Fruit fly (Drosophila melanogaster) whole organism, embryonic: Measurements from ENCODE around the gene Pebp1.

ENCODE experiments used
- Ada2b ChIP-seq: fragments of 200-800 bp; sonication (Bioruptor generic); IDR thresholded peaks from 2 replicates; pipeline ENCODE4 v1.3.6; 2022; ENCODE audit warnings: missing biosample characterization, missing genetic modification characterization
- Antp ChIP-seq: fragments of 200-800 bp; sonication (Bioruptor generic); optimal IDR thresholded peaks from 3 replicates; lab custom pipeline; 2016; ENCODE audit warnings: missing biosample characterization, missing genetic modification characterization
- B-H1 ChIP-seq: fragments of 200-800 bp; sonication (Bioruptor generic); IDR thresholded peaks from 3 replicates; pipeline ENCODE4 v1.3.6; 2022; ENCODE audit warnings: missing biosample characterization, missing genetic modification characterization
- Blimp-1 ChIP-seq: fragments of 200-800 bp; sonication (Bioruptor generic); optimal IDR thresholded peaks from 3 replicates; lab custom pipeline; 2018; ENCODE audit warnings: missing biosample characterization, missing genetic modification characterization, mild to moderate bottlenecking, moderate library complexity, missing genetic modification reagents
- C15 ChIP-seq: fragments of 200-800 bp; sonication (Bioruptor generic); IDR thresholded peaks from 3 replicates; pipeline ENCODE4 v1.3.6; 2022; ENCODE audit warnings: missing biosample characterization, missing genetic modification characterization
- CG10366 ChIP-seq: fragments of 200-800 bp; sonication (Bioruptor generic); IDR thresholded peaks from 2 replicates; pipeline ENCODE4 v1.3.6; 2022; ENCODE audit warnings: missing biosample characterization, missing genetic modification characterization
- CG10431 ChIP-seq: fragments of 200-800 bp; sonication (Bioruptor generic); optimal IDR thresholded peaks from 3 replicates; lab custom pipeline; 2018; ENCODE audit warnings: missing biosample characterization, mild to moderate bottlenecking, missing genetic modification characterization
- CG10565 ChIP-seq: fragments of 200-800 bp; sonication (Bioruptor generic); optimal IDR thresholded peaks from 3 replicates; lab custom pipeline; 2016; ENCODE audit warnings: missing biosample characterization, mild to moderate bottlenecking, missing genetic modification characterization
- CG10654 ChIP-seq: fragments of 200-800 bp; sonication (Bioruptor generic); optimal IDR thresholded peaks from 2 replicates; lab custom pipeline; 2016; ENCODE audit warnings: missing biosample characterization, missing genetic modification characterization
- CG10959 ChIP-seq: fragments of 200-800 bp; sonication (Bioruptor generic); IDR thresholded peaks from 2 replicates; pipeline ENCODE4 v1.3.6; 2022; ENCODE audit warnings: missing biosample characterization, missing genetic modification characterization
- CG11247 ChIP-seq: fragments of 200-800 bp; sonication (Bioruptor generic); IDR thresholded peaks from 2 replicates; pipeline ENCODE4 v1.3.6; 2022; ENCODE audit warnings: missing biosample characterization, missing genetic modification characterization
- CG11398 ChIP-seq: fragments of 200-800 bp; sonication (Bioruptor generic); optimal IDR thresholded peaks from 2 replicates; lab custom pipeline; 2016; ENCODE audit warnings: missing biosample characterization, missing genetic modification characterization
- CG11456 ChIP-seq: fragments of 200-800 bp; sonication (Bioruptor generic); IDR thresholded peaks from 3 replicates; pipeline ENCODE4 v1.3.6; 2022; ENCODE audit warnings: missing biosample characterization, missing genetic modification characterization
- CG11723 ChIP-seq: fragments of 200-800 bp; sonication (Bioruptor generic); optimal IDR thresholded peaks from 2 replicates; lab custom pipeline; 2017; ENCODE audit warnings: missing biosample characterization, mild to moderate bottlenecking, missing genetic modification characterization
- CG12155 ChIP-seq: fragments of 200-800 bp; sonication (Bioruptor generic); optimal IDR thresholded peaks from 3 replicates; lab custom pipeline; 2016; ENCODE audit warnings: missing biosample characterization, missing genetic modification characterization
- CG16813 ChIP-seq: fragments of 200-800 bp; sonication (Bioruptor generic); IDR thresholded peaks from 3 replicates; pipeline ENCODE4 v1.3.6; 2022; ENCODE audit warnings: missing biosample characterization, missing genetic modification characterization; ENCODE audit not compliant: partially characterized antibody
- CG17359 ChIP-seq: fragments of 200-800 bp; sonication (Bioruptor generic); optimal IDR thresholded peaks from 3 replicates; lab custom pipeline; 2018; ENCODE audit warnings: missing biosample characterization, mild to moderate bottlenecking, missing genetic modification characterization, moderate library complexity
- CG18476 ChIP-seq: fragments of 200-800 bp; sonication (Bioruptor generic); optimal IDR thresholded peaks from 2 replicates; lab custom pipeline; 2016; ENCODE audit warnings: missing biosample characterization, mild to moderate bottlenecking, missing genetic modification characterization
- CG2120 ChIP-seq: fragments of 200-800 bp; sonication (Bioruptor generic); optimal IDR thresholded peaks from 3 replicates; lab custom pipeline; 2016; ENCODE audit warnings: missing biosample characterization, missing genetic modification characterization
- CG2199 ChIP-seq: fragments of 200-800 bp; sonication (Bioruptor generic); IDR thresholded peaks from 3 replicates; pipeline ENCODE4 v1.3.6; 2022; ENCODE audit warnings: missing biosample characterization, missing genetic modification characterization
- CG3065 ChIP-seq: fragments of 200-800 bp; sonication (Bioruptor generic); optimal IDR thresholded peaks from 2 replicates; lab custom pipeline; 2016; ENCODE audit warnings: missing biosample characterization, missing genetic modification characterization
- CG32532 ChIP-seq: fragments of 200-800 bp; sonication (Bioruptor generic); IDR thresholded peaks from 2 replicates; pipeline ENCODE4 v1.3.6; 2022; ENCODE audit warnings: missing biosample characterization, missing genetic modification characterization
- CG42726 ChIP-seq: fragments of 200-800 bp; sonication (Bioruptor generic); IDR thresholded peaks from 2 replicates; pipeline ENCODE4 v1.3.6; 2022; ENCODE audit warnings: missing biosample characterization, missing genetic modification characterization; ENCODE audit not compliant: partially characterized antibody
- CG4360 ChIP-seq: fragments of 200-800 bp; sonication (Bioruptor generic); IDR thresholded peaks from 2 replicates; pipeline ENCODE4 v1.3.6; 2022; ENCODE audit warnings: missing biosample characterization, missing genetic modification characterization
- CG4854 ChIP-seq: fragments of 200-800 bp; sonication (Bioruptor generic); optimal IDR thresholded peaks from 2 replicates; lab custom pipeline; 2016; ENCODE audit warnings: missing biosample characterization, missing genetic modification characterization, inconsistent platforms
- CG8478 ChIP-seq: fragments of >200 bp; optimal IDR thresholded peaks from 2 replicates; lab custom pipeline; 2018
- CTCF ChIP-seq: fragments of 200-800 bp; sonication (Bioruptor generic); optimal IDR thresholded peaks from 2 replicates; lab custom pipeline; 2017; ENCODE audit warnings: missing biosample characterization, mild to moderate bottlenecking, missing genetic modification characterization, moderate library complexity
- D19A ChIP-seq: fragments of 200-800 bp; optimal IDR thresholded peaks from 3 replicates; lab custom pipeline; 2019; ENCODE audit warnings: missing biosample characterization, mild to moderate bottlenecking, missing genetic modification characterization, moderate library complexity
- Dref ChIP-seq: fragments of 200-800 bp; sonication (Bioruptor generic); IDR thresholded peaks from 2 replicates; pipeline ENCODE4 v1.3.6; 2022; ENCODE audit warnings: missing biosample characterization, missing genetic modification characterization
- E2f2 ChIP-seq: fragments of 200-800 bp; sonication (Bioruptor generic); IDR thresholded peaks from 2 replicates; pipeline ENCODE4 v1.3.6; 2022; ENCODE audit warnings: missing biosample characterization, missing genetic modification characterization
- Fer3 ChIP-seq: fragments of 200-800 bp; sonication (Bioruptor generic); optimal IDR thresholded peaks from 2 replicates; lab custom pipeline; 2018; ENCODE audit warnings: missing biosample characterization, mild to moderate bottlenecking, missing genetic modification characterization, moderate library complexity
- Nf-YA ChIP-seq: fragments of 200-800 bp; sonication (Bioruptor generic); IDR thresholded peaks from 2 replicates; pipeline ENCODE4 v1.3.6; 2022; ENCODE audit warnings: missing biosample characterization, missing genetic modification characterization
- Optix ChIP-seq: fragments of 200-800 bp; sonication (Bioruptor generic); IDR thresholded peaks from 3 replicates; pipeline ENCODE4 v1.3.6; 2022; ENCODE audit warnings: missing biosample characterization, missing genetic modification characterization
- caup ChIP-seq: fragments of 200-800 bp; sonication (Bioruptor generic); optimal IDR thresholded peaks from 3 replicates; lab custom pipeline; 2017; ENCODE audit warnings: missing biosample characterization, mild to moderate bottlenecking, missing genetic modification characterization, moderate library complexity; ENCODE audit not compliant: severe bottlenecking
- chinmo ChIP-seq: fragments of 200-800 bp; sonication (Bioruptor generic); IDR thresholded peaks from 4 replicates; pipeline ENCODE4 v1.3.6; 2022; ENCODE audit warnings: missing biosample characterization, missing genetic modification characterization; ENCODE audit not compliant: partially characterized antibody
- croc ChIP-seq: fragments of 200-800 bp; sonication (Bioruptor generic); conservative IDR thresholded peaks from 3 replicates; pipeline ENCODE4 v1.3.6; 2022; ENCODE audit warnings: missing biosample characterization, missing genetic modification characterization
- crol ChIP-seq: fragments of 200-800 bp; sonication (Bioruptor generic); IDR thresholded peaks from 2 replicates; pipeline ENCODE4 v1.3.6; 2022; ENCODE audit warnings: missing biosample characterization, missing genetic modification characterization
- cwo ChIP-seq: fragments of 200-800 bp; sonication (Bioruptor generic); optimal IDR thresholded peaks from 3 replicates; lab custom pipeline; 2017; ENCODE audit warnings: missing biosample characterization, missing genetic modification characterization, mild to moderate bottlenecking, moderate library complexity, missing genetic modification reagents
- dmrt99B ChIP-seq: fragments of 200-800 bp; sonication (Bioruptor generic); optimal IDR thresholded peaks from 2 replicates; lab custom pipeline; 2018; ENCODE audit warnings: missing biosample characterization, mild to moderate bottlenecking, missing genetic modification characterization, moderate library complexity
- fd102C ChIP-seq: fragments of 200-800 bp; sonication (Bioruptor generic); optimal IDR thresholded peaks from 2 replicates; lab custom pipeline; 2018; ENCODE audit warnings: missing biosample characterization, mild to moderate bottlenecking, missing genetic modification characterization, moderate library complexity
- fd3F ChIP-seq: fragments of 200-800 bp; sonication (Bioruptor generic); optimal IDR thresholded peaks from 2 replicates; lab custom pipeline; 2018; ENCODE audit warnings: missing biosample characterization, mild to moderate bottlenecking, missing genetic modification characterization, moderate library complexity
- gcm2 ChIP-seq: fragments of 200-800 bp; sonication (Bioruptor generic); optimal IDR thresholded peaks from 2 replicates; lab custom pipeline; 2016; ENCODE audit warnings: missing biosample characterization, missing genetic modification characterization
- gro ChIP-seq: fragments of 200-800 bp; sonication (Bioruptor generic); optimal IDR thresholded peaks from 2 replicates; lab custom pipeline; 2016; ENCODE audit warnings: missing biosample characterization, missing genetic modification characterization
- kni ChIP-seq: fragments of 200-800 bp; sonication (Bioruptor generic); optimal IDR thresholded peaks from 3 replicates; lab custom pipeline; 2017; ENCODE audit warnings: mild to moderate bottlenecking, missing biosample characterization, missing genetic modification reagents, missing genetic modification characterization
- lilli ChIP-seq: fragments of 200-800 bp; sonication (Bioruptor generic); optimal IDR thresholded peaks from 3 replicates; lab custom pipeline; 2016; ENCODE audit warnings: missing biosample characterization, missing genetic modification characterization
- nau ChIP-seq: fragments of 200-800 bp; sonication (Bioruptor generic); optimal IDR thresholded peaks from 3 replicates; lab custom pipeline; 2017; ENCODE audit warnings: missing biosample characterization, mild to moderate bottlenecking, missing genetic modification characterization, missing genetic modification reagents
- onecut ChIP-seq: fragments of 200-800 bp; sonication (Bioruptor generic); IDR thresholded peaks from 2 replicates; pipeline ENCODE4 v1.3.6; 2022; ENCODE audit warnings: missing biosample characterization, missing genetic modification characterization
- pzg ChIP-seq: fragments of 200-800 bp; sonication (Bioruptor generic); optimal IDR thresholded peaks from 3 replicates; lab custom pipeline; 2018; ENCODE audit warnings: missing biosample characterization, mild to moderate bottlenecking, missing genetic modification characterization, moderate library complexity
- tll ChIP-seq, 2 experiments: fragments of 200-800 bp in 1 of 2; fragments of >200 bp in 1 of 2; sonication (Bioruptor generic) in 1 of 2; optimal IDR thresholded peaks; 2 replicates each; lab custom pipeline; 2017 to 2019; ENCODE audit warnings: missing biosample characterization in 2 of 2, missing genetic modification characterization in 2 of 2, mild to moderate bottlenecking in 1 of 2, moderate library complexity in 1 of 2
- wdn ChIP-seq: fragments of 200-800 bp; sonication (Bioruptor generic); IDR thresholded peaks from 2 replicates; pipeline ENCODE4 v1.3.6; 2022; ENCODE audit warnings: missing biosample characterization, missing genetic modification characterization
- yki ChIP-seq: fragments of >200 bp; optimal IDR thresholded peaks from 3 replicates; lab custom pipeline; 2018

Pebp1 gene

dm6 chr3R:22447195-22447873 lies 18.5 kb upstream of the Pebp1 start, which contains the start of gene CG34288 (continued):
- TF ChIP-seq Antp (GFP tag; lab: Kevin White, UChicago) = peak; percentile 68
- no peak for TF ChIP-seq gcm2 (GFP tag; lab: Kevin White, UChicago)
- no peak for TF ChIP-seq kni (GFP tag; lab: Kevin White, UChicago)
- peak; percentile 32 for TF ChIP-seq onecut (GFP tag; lab: Robert Waterston, UW)
- TF ChIP-seq CG10431 (GFP tag; lab: Kevin White, UChicago) = no peak
- TF ChIP-seq E2f2 (GFP tag; lab: Robert Waterston, UW) = peak; percentile 85
- peak; percentile 56 for TF ChIP-seq Fer3 (tag; lab: Kevin White, UChicago)
- 0 out of 3 replicates have a peak, but pooled peaks have one; percentile 29 for TF ChIP-seq CG2199 (GFP tag; lab: Robert Waterston, UW)
- TF ChIP-seq CG3065 (GFP tag; lab: Kevin White, UChicago) = no peak
- no peak for TF ChIP-seq CG8478 (lab: Kevin White, UChicago)
- TF ChIP-seq C15 (GFP tag; lab: Robert Waterston, UW) = peak; percentile 9; the same call in 1 of the 3 replicates
- TF ChIP-seq CG10366 (GFP tag; lab: Robert Waterston, UW) = no peak
- TF ChIP-seq Optix (GFP tag; lab: Robert Waterston, UW) = 0 out of 3 replicates have a peak, but pooled peaks have one; percentile 29
- TF ChIP-seq Blimp-1 (GFP tag; lab: Kevin White, UChicago) = no peak
- no peak for TF ChIP-seq chinmo (GFP tag; lab: Robert Waterston, UW)
- 0 out of 2 replicates have a peak, but pooled peaks have one; percentile 4 for TF ChIP-seq Ada2b (GFP tag; lab: Robert Waterston, UW)
- TF ChIP-seq pzg = no peak
- TF ChIP-seq CTCF = no peak
- no peak for TF ChIP-seq fd102C
- peak; percentile 73 for TF ChIP-seq CG2120 (GFP tag; lab: Kevin White, UChicago)
- TF ChIP-seq B-H1 (GFP tag; lab: Robert Waterston, UW) = no peak; the same call in 2 of the 3 replicates
- peak; percentile 70 for TF ChIP-seq cwo (GFP tag; lab: Kevin White, UChicago)
- TF ChIP-seq CG42726 (GFP tag; lab: Robert Waterston, UW) = no peak
- TF ChIP-seq CG11398 (GFP tag; lab: Kevin White, UChicago) = no peak
- TF ChIP-seq nau (GFP tag; lab: Kevin White, UChicago) = no peak
- TF ChIP-seq CG4360 (GFP tag; lab: Robert Waterston, UW) = no peak
- TF ChIP-seq CG10959 = peak; percentile 33; the same call in 1 of the 2 replicates
- no peak for TF ChIP-seq yki (lab: Kevin White, UChicago)
- peak; percentile 76 for TF ChIP-seq gro (GFP tag; lab: Kevin White, UChicago)
- TF ChIP-seq wdn = peak; percentile 51; the same call in 1 of the 2 replicates
- TF ChIP-seq CG16813 (GFP tag; lab: Robert Waterston, UW) = no peak
- peak; percentile 74 for TF ChIP-seq CG32532 (GFP tag; lab: Robert Waterston, UW)
- peak; percentile 58 for TF ChIP-seq Dref (GFP tag; lab: Robert Waterston, UW)
- peak; percentile 38 for TF ChIP-seq dmrt99B (tag; lab: Kevin White, UChicago)
- TF ChIP-seq tll (GFP tag; optimal IDR thresholded peaks at IDR 0.05; lab: Kevin White, UChicago) = no peak
- peak; percentile 85 for TF ChIP-seq CG11456 (GFP tag; lab: Robert Waterston, UW)
- TF ChIP-seq CG12155 = peak; percentile 2
- no peak for TF ChIP-seq CG18476 (GFP tag; lab: Kevin White, UChicago)
- TF ChIP-seq CG11723 = no peak
- TF ChIP-seq CG10654 = no peak
- no peak for TF ChIP-seq fd3F
- peak; percentile 50; the same call in 1 of the 2 replicates for TF ChIP-seq CG11247
- peak; percentile 35 for TF ChIP-seq Nf-YA (GFP tag; lab: Robert Waterston, UW)
- no peak for TF ChIP-seq crol
- TF ChIP-seq croc (GFP tag; lab: Robert Waterston, UW) = no peak
- TF ChIP-seq D19A (tag; lab: Kevin White, UChicago) = no peak
- no peak for TF ChIP-seq CG17359 (tag; lab: Kevin White, UChicago)
- no peak for TF ChIP-seq lilli (GFP tag; lab: Kevin White, UChicago)
- peak; percentile 34 for TF ChIP-seq caup (GFP tag; lab: Kevin White, UChicago)
- no peak for TF ChIP-seq CG4854
- TF ChIP-seq CG10565 (GFP tag; lab: Kevin White, UChicago) = no peak
